Fruit fly (Drosophila melanogaster): ENCODE data around the gene ND-15.

Gene ND-15

DNA sequence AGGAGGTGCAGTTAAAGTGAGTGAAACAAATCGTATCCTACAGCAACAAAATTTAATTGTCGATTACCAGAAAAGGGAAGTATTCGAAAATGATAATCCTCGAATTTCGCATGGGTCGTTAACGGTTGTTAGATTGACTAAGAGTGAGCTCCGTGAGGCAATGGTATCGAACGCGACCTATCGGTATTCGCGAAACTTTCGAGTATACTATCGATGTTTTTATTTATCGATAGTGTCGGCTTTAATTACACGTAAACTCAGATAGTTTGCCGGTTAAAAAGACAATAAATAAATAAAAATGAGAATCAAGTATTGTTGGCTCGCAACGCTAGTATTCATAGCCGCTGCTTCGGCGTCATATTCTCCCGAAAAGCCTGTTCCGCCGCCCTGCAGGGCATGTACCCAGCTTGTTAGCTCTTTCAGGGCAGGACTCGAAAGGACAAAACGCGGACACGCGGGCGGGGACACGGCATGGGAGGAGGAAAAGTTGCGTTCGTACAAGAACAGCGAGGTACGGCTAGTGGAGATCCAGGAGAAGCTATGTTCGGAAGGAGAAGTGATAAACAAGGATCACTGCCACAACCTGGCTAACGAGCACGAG is 12.3 kb upstream of the ND-15 start, which contains the start of gene Creld (continued):
- TF ChIP-seq corto (GFP tag; optimal IDR thresholded peaks at IDR 0.05) (no peak), CG14710 (tag; optimal IDR thresholded peaks at IDR 0.05) (peak; percentile 39), Lhr (GFP tag; optimal IDR thresholded peaks at IDR 0.05) (no peak), gsb (GFP tag; IDR thresholded peaks at IDR 0.05) (no peak), Hand (GFP tag; optimal IDR thresholded peaks at IDR 0.05) (no peak), ara (GFP tag; IDR thresholded peaks at IDR 0.05) (no peak), D (optimal IDR thresholded peaks at IDR 0.05) (no peak), D (GFP tag; optimal IDR thresholded peaks at IDR 0.05) (no peak), Rx (GFP tag; IDR thresholded peaks at IDR 0.05) (no peak), CG11504 (tag; optimal IDR thresholded peaks at IDR 0.05) (no peak), pzg (GFP tag; optimal IDR thresholded peaks at IDR 0.05) (peak; percentile 93), fd96Cb (tag; optimal IDR thresholded peaks at IDR 0.05) (no peak), Sox100B (GFP tag; optimal IDR thresholded peaks at IDR 0.05) (no peak), dimm (GFP tag; IDR thresholded peaks at IDR 0.05) (no peak), salm (tag; optimal IDR thresholded peaks at IDR 0.05) (no peak), slbo (GFP tag; IDR thresholded peaks at IDR 0.05) (no peak), CG4360 (GFP tag; IDR thresholded peaks at IDR 0.05) (no peak), slou (GFP tag; optimal IDR thresholded peaks at IDR 0.05) (no peak), CG14014 (GFP tag; IDR thresholded peaks at IDR 0.05) (no peak), CG3838 (GFP tag; optimal IDR thresholded peaks at IDR 0.05) (no peak), D19A (tag; optimal IDR thresholded peaks at IDR 0.05) (no peak), CG4404 (GFP tag; IDR thresholded peaks at IDR 0.05) (no peak), Usf (GFP tag; optimal IDR thresholded peaks at IDR 0.05) (no peak), D19B (GFP tag; optimal IDR thresholded peaks at IDR 0.05) (no peak), CG17328 (GFP tag; IDR thresholded peaks at IDR 0.05) (no peak), aop (GFP tag; IDR thresholded peaks at IDR 0.05) (no peak), dmrt11E (tag; optimal IDR thresholded peaks at IDR 0.05) (no peak), Neu2 (GFP tag; optimal IDR thresholded peaks at IDR 0.05; ENCODE audit: borderline replicate concordance) (no peak), vnd (GFP tag; IDR thresholded peaks at IDR 0.05; ENCODE audit: partially characterized antibody) (peak; percentile 100), Rfx (GFP tag; IDR thresholded peaks at IDR 0.05) (no peak; the same call in 1 of the 2 replicates), CG31224 (GFP tag; IDR thresholded peaks at IDR 0.05) (no peak), CG18619 (GFP tag; optimal IDR thresholded peaks at IDR 0.05) (no peak), mam (GFP tag; optimal IDR thresholded peaks at IDR 0.05) (no peak), CG8359 (GFP tag; optimal IDR thresholded peaks at IDR 0.05; ENCODE audit: borderline replicate concordance) (no peak), CG12236 (GFP tag; optimal IDR thresholded peaks at IDR 0.05) (no peak), CG9727 (GFP tag; optimal IDR thresholded peaks at IDR 0.05) (no peak), mld (GFP tag; IDR thresholded peaks at IDR 0.05; ENCODE audit: partially characterized antibody) (peak; percentile 100), CG14965 (GFP tag; optimal IDR thresholded peaks at IDR 0.05; ENCODE audit: borderline replicate concordance) (no peak), Bdp1 (GFP tag; optimal IDR thresholded peaks at IDR 0.05) (no peak), CG12155 (GFP tag; optimal IDR thresholded peaks at IDR 0.05) (no peak), trh (GFP tag; optimal IDR thresholded peaks at IDR 0.05) (no peak), Doc2 (GFP tag; IDR thresholded peaks at IDR 0.05) (no peak), CG8290 (GFP tag; optimal IDR thresholded peaks at IDR 0.05) (no peak), CG8290 (tag; optimal IDR thresholded peaks at IDR 0.05) (no peak), vvl (GFP tag; IDR thresholded peaks at IDR 0.05) (no peak), CG18476 (GFP tag; optimal IDR thresholded peaks at IDR 0.05) (no peak), yki (optimal IDR thresholded peaks at IDR 0.05) (no peak), pho (GFP tag; optimal IDR thresholded peaks at IDR 0.05) (no peak), Dll (GFP tag; IDR thresholded peaks at IDR 0.05; ENCODE audit: partially characterized antibody) (peak; percentile 100), CG33213 (GFP tag; optimal IDR thresholded peaks at IDR 0.05) (peak; percentile 54), CG1832 (GFP tag; optimal IDR thresholded peaks at IDR 0.05) (no peak), CG9215 (GFP tag; IDR thresholded peaks at IDR 0.05) (no peak)
